Fruit fly (Drosophila melanogaster) whole organism, embryonic: ENCODE data around the gene CG15308.

ENCODE experiments used
- Aef1 ChIP-seq: fragments of 200-800 bp; sonication (Bioruptor generic); IDR thresholded peaks from 3 replicates; pipeline ENCODE4 v1.3.6; 2022; ENCODE audit warnings: missing biosample characterization, missing genetic modification characterization
- Atf3 ChIP-seq: fragments of 200-800 bp; sonication (Bioruptor generic); optimal IDR thresholded peaks from 3 replicates; lab custom pipeline; 2016; ENCODE audit warnings: missing biosample characterization, missing genetic modification characterization
- B-H1 ChIP-seq: fragments of 200-800 bp; sonication (Bioruptor generic); IDR thresholded peaks from 3 replicates; pipeline ENCODE4 v1.3.6; 2022; ENCODE audit warnings: missing biosample characterization, missing genetic modification characterization
- CG10267 ChIP-seq: fragments of 200-800 bp; sonication (Bioruptor generic); optimal IDR thresholded peaks from 2 replicates; lab custom pipeline; 2018; ENCODE audit warnings: missing biosample characterization, mild to moderate bottlenecking, missing genetic modification characterization, moderate library complexity
- CG11093 ChIP-seq: fragments of 200-800 bp; sonication (Bioruptor generic); IDR thresholded peaks from 3 replicates; pipeline ENCODE4 v1.3.6; 2022; ENCODE audit warnings: missing biosample characterization, missing genetic modification characterization
- CG12155 ChIP-seq: fragments of 200-800 bp; sonication (Bioruptor generic); optimal IDR thresholded peaks from 3 replicates; lab custom pipeline; 2016; ENCODE audit warnings: missing biosample characterization, missing genetic modification characterization
- CG12391 ChIP-seq: fragments of 200-800 bp; sonication (Bioruptor generic); optimal IDR thresholded peaks from 3 replicates; lab custom pipeline; 2018; ENCODE audit warnings: missing biosample characterization, mild to moderate bottlenecking, missing genetic modification characterization, moderate library complexity
- CG14710 ChIP-seq: fragments of 200-800 bp; sonication (Bioruptor generic); optimal IDR thresholded peaks from 3 replicates; lab custom pipeline; 2019; ENCODE audit warnings: missing biosample characterization, mild to moderate bottlenecking, missing genetic modification characterization, moderate library complexity
- CG15269 ChIP-seq: fragments of 200-800 bp; sonication (Bioruptor generic); optimal IDR thresholded peaks from 2 replicates; lab custom pipeline; 2018; ENCODE audit warnings: missing biosample characterization, mild to moderate bottlenecking, missing genetic modification characterization, moderate library complexity
- CG16815 ChIP-seq: fragments of 200-800 bp; sonication (Bioruptor generic); optimal IDR thresholded peaks from 3 replicates; lab custom pipeline; 2017; ENCODE audit warnings: missing biosample characterization, mild to moderate bottlenecking, missing genetic modification characterization
- CG17359 ChIP-seq: fragments of 200-800 bp; sonication (Bioruptor generic); optimal IDR thresholded peaks from 3 replicates; lab custom pipeline; 2018; ENCODE audit warnings: missing biosample characterization, mild to moderate bottlenecking, missing genetic modification characterization, moderate library complexity
- CG17802 ChIP-seq: fragments of 200-800 bp; sonication (Bioruptor generic); optimal IDR thresholded peaks from 2 replicates; lab custom pipeline; 2018; ENCODE audit warnings: missing biosample characterization, mild to moderate bottlenecking, missing genetic modification characterization, moderate library complexity
- CG18619 ChIP-seq: fragments of 200-800 bp; sonication (Bioruptor generic); optimal IDR thresholded peaks from 3 replicates; lab custom pipeline; 2017; ENCODE audit warnings: missing biosample characterization, mild to moderate bottlenecking, missing genetic modification characterization
- CG2875 ChIP-seq: fragments of 200-800 bp; sonication (Bioruptor generic); optimal IDR thresholded peaks from 2 replicates; lab custom pipeline; 2017; ENCODE audit warnings: missing biosample characterization, mild to moderate bottlenecking, missing genetic modification characterization, missing genetic modification reagents
- CG30020 ChIP-seq: fragments of 200-800 bp; optimal IDR thresholded peaks from 2 replicates; lab custom pipeline; 2019; ENCODE audit warnings: missing biosample characterization, mild to moderate bottlenecking, missing genetic modification characterization, moderate library complexity
- CG30431 ChIP-seq: fragments of 200-800 bp; sonication (Bioruptor generic); optimal IDR thresholded peaks from 2 replicates; lab custom pipeline; 2017; ENCODE audit warnings: missing biosample characterization, missing genetic modification characterization
- CG34224 ChIP-seq: fragments of 200-800 bp; sonication (Bioruptor generic); IDR thresholded peaks from 3 replicates; pipeline ENCODE4 v1.3.6; 2022; ENCODE audit warnings: missing biosample characterization, missing genetic modification characterization; ENCODE audit not compliant: partially characterized antibody
- CG42726 ChIP-seq: fragments of 200-800 bp; sonication (Bioruptor generic); IDR thresholded peaks from 2 replicates; pipeline ENCODE4 v1.3.6; 2022; ENCODE audit warnings: missing biosample characterization, missing genetic modification characterization; ENCODE audit not compliant: partially characterized antibody
- CG4730 ChIP-seq: fragments of 200-800 bp; sonication (Bioruptor generic); IDR thresholded peaks from 2 replicates; pipeline ENCODE4 v1.3.6; 2022; ENCODE audit warnings: missing biosample characterization, missing genetic modification characterization
- CG5245 ChIP-seq: fragments of 200-800 bp; sonication (Bioruptor generic); optimal IDR thresholded peaks from 3 replicates; lab custom pipeline; 2016; ENCODE audit warnings: missing biosample characterization, missing genetic modification characterization
- CG6254 ChIP-seq: fragments of 200-800 bp; sonication (Bioruptor generic); optimal IDR thresholded peaks from 3 replicates; lab custom pipeline; 2017; ENCODE audit warnings: mild to moderate bottlenecking, missing biosample characterization, missing genetic modification reagents, missing genetic modification characterization
- CG6791 ChIP-seq: fragments of 200-800 bp; sonication (Bioruptor generic); IDR thresholded peaks from 3 replicates; pipeline ENCODE4 v1.3.6; 2022; ENCODE audit warnings: missing biosample characterization, missing genetic modification characterization; ENCODE audit not compliant: partially characterized antibody
- CG7786 ChIP-seq: fragments of 200-800 bp; sonication (Bioruptor generic); optimal IDR thresholded peaks from 2 replicates; lab custom pipeline; 2016; ENCODE audit warnings: missing biosample characterization, missing genetic modification characterization
- CG7963 ChIP-seq: fragments of 200-800 bp; sonication (Bioruptor generic); IDR thresholded peaks from 3 replicates; pipeline ENCODE4 v1.3.6; 2022; ENCODE audit warnings: missing biosample characterization, missing genetic modification characterization; ENCODE audit not compliant: partially characterized antibody
- CG9876 ChIP-seq: fragments of 200-800 bp; sonication (Bioruptor generic); optimal IDR thresholded peaks from 2 replicates; lab custom pipeline; 2016; ENCODE audit warnings: missing biosample characterization, missing genetic modification characterization
- Dll ChIP-seq: fragments of 200-800 bp; sonication (Bioruptor generic); IDR thresholded peaks from 4 replicates; pipeline ENCODE4 v1.3.6; 2022; ENCODE audit warnings: missing biosample characterization, missing genetic modification characterization; ENCODE audit not compliant: partially characterized antibody
- Dref ChIP-seq: fragments of 200-800 bp; sonication (Bioruptor generic); IDR thresholded peaks from 2 replicates; pipeline ENCODE4 v1.3.6; 2022; ENCODE audit warnings: missing biosample characterization, missing genetic modification characterization
- Drgx ChIP-seq: fragments of 200-800 bp; sonication (Bioruptor generic); IDR thresholded peaks from 2 replicates; pipeline ENCODE4 v1.3.6; 2022; ENCODE audit warnings: missing biosample characterization, missing genetic modification characterization
- Elba2 ChIP-seq: fragments of 200-800 bp; sonication (Bioruptor generic); optimal IDR thresholded peaks from 3 replicates; lab custom pipeline; 2016; ENCODE audit warnings: missing biosample characterization, missing genetic modification characterization
- GATAe ChIP-seq: fragments of 200-800 bp; sonication (Bioruptor generic); conservative IDR thresholded peaks from 2 replicates; pipeline ENCODE4 v1.3.6; 2022; ENCODE audit warnings: missing biosample characterization, missing genetic modification characterization
- H2.0 ChIP-seq: fragments of 200-800 bp; sonication (Bioruptor generic); IDR thresholded peaks from 2 replicates; pipeline ENCODE4 v1.3.6; 2022; ENCODE audit warnings: missing biosample characterization, missing genetic modification characterization
- MESR4 ChIP-seq: fragments of 200-800 bp; sonication (Bioruptor generic); optimal IDR thresholded peaks from 2 replicates; lab custom pipeline; 2018; ENCODE audit warnings: missing biosample characterization, mild to moderate bottlenecking, missing genetic modification characterization, moderate library complexity
- Mad ChIP-seq: fragments of 200-800 bp; sonication (Bioruptor generic); optimal IDR thresholded peaks from 2 replicates; lab custom pipeline; 2016; ENCODE audit warnings: missing biosample characterization, missing genetic modification characterization
- NC2α ChIP-seq: fragments of 200-800 bp; sonication (Bioruptor generic); optimal IDR thresholded peaks from 2 replicates; lab custom pipeline; 2016; ENCODE audit warnings: missing biosample characterization, missing genetic modification characterization
- Optix ChIP-seq: fragments of 200-800 bp; sonication (Bioruptor generic); IDR thresholded peaks from 3 replicates; pipeline ENCODE4 v1.3.6; 2022; ENCODE audit warnings: missing biosample characterization, missing genetic modification characterization
- Pdp1 ChIP-seq, 2 experiments: fragments of 200-800 bp; sonication (Bioruptor generic); optimal IDR thresholded peaks; 3 replicates each; lab custom pipeline; 2016; ENCODE audit warnings: missing biosample characterization in 2 of 2, missing genetic modification characterization in 2 of 2, mild to moderate bottlenecking in 1 of 2, moderate library complexity in 1 of 2
- Rfx ChIP-seq: fragments of 200-800 bp; sonication (Bioruptor generic); IDR thresholded peaks from 2 replicates; pipeline ENCODE4 v1.3.6; 2022; ENCODE audit warnings: missing biosample characterization, missing genetic modification characterization
- ash1 ChIP-seq: fragments of 200-800 bp; sonication (Bioruptor generic); optimal IDR thresholded peaks from 2 replicates; lab custom pipeline; 2018; ENCODE audit warnings: missing biosample characterization, mild to moderate bottlenecking, missing genetic modification characterization
- chinmo ChIP-seq: fragments of 200-800 bp; sonication (Bioruptor generic); IDR thresholded peaks from 4 replicates; pipeline ENCODE4 v1.3.6; 2022; ENCODE audit warnings: missing biosample characterization, missing genetic modification characterization; ENCODE audit not compliant: partially characterized antibody
- corto ChIP-seq: fragments of 200-800 bp; sonication (Bioruptor generic); optimal IDR thresholded peaks from 2 replicates; lab custom pipeline; 2016; ENCODE audit warnings: missing biosample characterization, mild to moderate bottlenecking, missing genetic modification characterization, moderate library complexity
- ems ChIP-seq: fragments of 200-800 bp; sonication (Bioruptor generic); optimal IDR thresholded peaks from 3 replicates; lab custom pipeline; 2016; ENCODE audit warnings: missing biosample characterization, missing genetic modification characterization
- eve ChIP-seq, 2 experiments: fragments of >200 bp; optimal IDR thresholded peaks; 2 replicates each; lab custom pipeline; 2017; ENCODE audit warnings: missing biosample characterization in 2 of 2, missing genetic modification characterization in 2 of 2
- fd96Cb ChIP-seq: fragments of 200-800 bp; sonication (Bioruptor generic); optimal IDR thresholded peaks from 2 replicates; lab custom pipeline; 2018; ENCODE audit warnings: missing biosample characterization, mild to moderate bottlenecking, missing genetic modification characterization, moderate library complexity
- jigr1 ChIP-seq: fragments of 200-800 bp; sonication (Bioruptor generic); IDR thresholded peaks from 3 replicates; pipeline ENCODE4 v1.3.6; 2022; ENCODE audit warnings: missing biosample characterization, missing genetic modification characterization
- lbe ChIP-seq: fragments of 200-800 bp; sonication (Bioruptor generic); optimal IDR thresholded peaks from 2 replicates; lab custom pipeline; 2016; ENCODE audit warnings: missing biosample characterization, mild to moderate bottlenecking, missing genetic modification characterization
- maf-S ChIP-seq: fragments of 200-800 bp; sonication (Bioruptor generic); optimal IDR thresholded peaks from 2 replicates; lab custom pipeline; 2016; ENCODE audit warnings: missing biosample characterization, missing genetic modification characterization
- pnt ChIP-seq: fragments of 200-800 bp; sonication (Bioruptor generic); optimal IDR thresholded peaks from 3 replicates; lab custom pipeline; 2016; ENCODE audit warnings: missing biosample characterization, missing genetic modification characterization
- ro ChIP-seq: fragments of 200-800 bp; sonication (Bioruptor generic); IDR thresholded peaks from 2 replicates; pipeline ENCODE4 v1.3.6; 2022; ENCODE audit warnings: missing biosample characterization, missing genetic modification characterization
- sim ChIP-seq: fragments of 200-800 bp; sonication (Bioruptor generic); IDR thresholded peaks from 2 replicates; pipeline ENCODE4 v1.3.6; 2022; ENCODE audit warnings: missing biosample characterization, missing genetic modification characterization
- sqz ChIP-seq: fragments of 200-800 bp; sonication (Bioruptor generic); optimal IDR thresholded peaks from 3 replicates; lab custom pipeline; 2018; ENCODE audit warnings: missing biosample characterization, mild to moderate bottlenecking, missing genetic modification characterization
- usp ChIP-seq: fragments of >200 bp; optimal IDR thresholded peaks from 2 replicates; lab custom pipeline; 2017; ENCODE audit warnings: missing biosample characterization, missing genetic modification characterization

Gene CG15308

DNA sequence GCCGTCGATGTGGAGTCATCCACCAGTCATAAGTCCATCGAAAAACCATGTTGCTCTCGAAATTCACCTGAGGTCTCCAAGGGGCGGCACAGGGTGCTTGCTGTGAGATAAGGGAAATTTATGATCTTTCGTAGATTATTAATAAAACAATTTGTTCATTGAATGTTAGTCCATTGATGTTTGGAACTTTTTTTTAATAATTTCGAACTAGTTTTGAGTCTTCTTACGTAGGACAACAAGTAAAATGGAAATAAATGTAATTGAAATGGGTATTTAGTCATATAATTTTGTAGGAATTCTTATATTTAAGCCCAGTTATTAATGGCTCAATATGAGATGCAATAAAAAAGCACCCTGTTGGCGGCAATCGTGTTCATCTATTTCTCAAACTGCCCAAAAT is 13.6 kb upstream of the CG15308 start (continued):
- TF ChIP-seq CG9876, result no peak
- TF ChIP-seq maf-S (GFP tag; lab: Kevin White, UChicago), result peak; percentile 42
- peak; percentile 73 for TF ChIP-seq fd96Cb (tag; lab: Kevin White, UChicago)
- TF ChIP-seq CG34224 (GFP tag; lab: Robert Waterston, UW), result no peak
- peak; percentile 24 for TF ChIP-seq Mad (GFP tag; lab: Kevin White, UChicago)
- peak; percentile 92 for TF ChIP-seq CG15269 (tag; lab: Kevin White, UChicago)
- peak; percentile 45; the same call in 2 of the 3 replicates for TF ChIP-seq Aef1 (GFP tag; lab: Robert Waterston, UW)
- TF ChIP-seq Atf3 (GFP tag; lab: Kevin White, UChicago), result peak; percentile 26
- peak; percentile 47 for TF ChIP-seq CG7786 (GFP tag; lab: Kevin White, UChicago)
- no peak for TF ChIP-seq usp (GFP tag; lab: Kevin White, UChicago)
- no peak for TF ChIP-seq CG30431 (GFP tag; lab: Kevin White, UChicago)
- TF ChIP-seq CG12391, result peak; percentile 85
- no peak for TF ChIP-seq CG14710
- peak; percentile 54 to 60 for TF ChIP-seq Pdp1 (GFP tag; optimal IDR thresholded peaks at IDR 0.05; lab: Kevin White, UChicago)
- TF ChIP-seq CG17802 (tag; lab: Kevin White, UChicago), result no peak
- peak; percentile 74 for TF ChIP-seq Rfx
- peak; percentile 19 for TF ChIP-seq CG16815 (GFP tag; lab: Kevin White, UChicago)
- TF ChIP-seq CG17359 (tag; lab: Kevin White, UChicago), result peak; percentile 79
- TF ChIP-seq CG2875, result peak; percentile 68
- TF ChIP-seq Dref (GFP tag; lab: Robert Waterston, UW), result no peak
- TF ChIP-seq Dll (GFP tag; lab: Robert Waterston, UW), result no peak
- no peak for TF ChIP-seq NC2α (GFP tag; lab: Kevin White, UChicago)
- TF ChIP-seq CG6254, result peak; percentile 70
- TF ChIP-seq ems (GFP tag; lab: Kevin White, UChicago), result peak; percentile 48
- no peak for TF ChIP-seq ro
- no peak for TF ChIP-seq CG7963 (GFP tag; lab: Robert Waterston, UW)
- TF ChIP-seq B-H1 (GFP tag; lab: Robert Waterston, UW), result peak; percentile 53
- TF ChIP-seq chinmo, result no peak
- TF ChIP-seq corto (GFP tag; lab: Kevin White, UChicago), result no peak
- no peak for TF ChIP-seq eve (GFP tag; optimal IDR thresholded peaks at IDR 0.05; lab: Kevin White, UChicago)
- TF ChIP-seq CG10267 (tag; lab: Kevin White, UChicago), result peak; percentile 58
- no peak for TF ChIP-seq lbe (GFP tag; lab: Kevin White, UChicago)
- no peak for TF ChIP-seq CG42726 (GFP tag; lab: Robert Waterston, UW)
- TF ChIP-seq CG30020 (tag; lab: Kevin White, UChicago), result no peak
- TF ChIP-seq MESR4 (GFP tag; lab: Kevin White, UChicago), result no peak
- peak; percentile 22 for TF ChIP-seq CG5245
- 0 out of 3 replicates have a peak, but pooled peaks have one; percentile 34 for TF ChIP-seq CG11093 (GFP tag; lab: Robert Waterston, UW)
- TF ChIP-seq GATAe (GFP tag; lab: Robert Waterston, UW), result no peak
- peak; percentile 7 for TF ChIP-seq pnt (GFP tag; lab: Kevin White, UChicago)
- no peak for TF ChIP-seq CG4730
- TF ChIP-seq Elba2, result no peak
- no peak for TF ChIP-seq CG6791 (GFP tag; lab: Robert Waterston, UW)
- TF ChIP-seq H2.0 (GFP tag; lab: Robert Waterston, UW), result peak; percentile 49; the same call in 1 of the 2 replicates
- peak; percentile 78 for TF ChIP-seq CG18619
- TF ChIP-seq Drgx, result no peak; the same call in 1 of the 2 replicates
- TF ChIP-seq Optix (GFP tag; lab: Robert Waterston, UW), result 0 out of 3 replicates have a peak, but pooled peaks have one; percentile 29
- TF ChIP-seq sim (GFP tag; lab: Robert Waterston, UW), result no peak
- no peak for TF ChIP-seq ash1 (GFP tag; lab: Kevin White, UChicago)
- no peak for TF ChIP-seq jigr1 (GFP tag; lab: Robert Waterston, UW)
- peak; percentile 52 for TF ChIP-seq CG12155 (GFP tag; lab: Kevin White, UChicago)
- TF ChIP-seq sqz (GFP tag; lab: Kevin White, UChicago), result peak; percentile 61
